Fruit fly (Drosophila melanogaster): ENCODE measurements around the gene tomb.

DNA sequence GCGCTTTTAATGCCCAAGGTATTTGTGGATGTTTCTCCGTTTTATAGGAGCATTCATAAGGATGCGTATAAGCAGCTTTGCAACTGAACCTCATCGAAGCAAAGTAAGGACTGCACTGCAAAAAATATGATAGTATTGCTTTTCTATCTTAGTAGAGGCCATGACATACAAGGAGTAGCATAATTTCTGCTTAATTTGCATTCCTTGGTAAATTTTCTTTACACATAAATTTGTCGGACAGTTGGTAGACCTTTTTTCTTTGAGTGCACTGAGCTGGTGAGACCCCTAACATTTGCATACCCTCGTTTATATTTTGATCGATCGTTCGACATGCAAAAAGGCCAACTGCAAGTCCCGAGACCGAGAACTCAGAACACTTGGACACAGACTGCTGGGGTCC, 43.6 kb downstream of the tomb start:
- TF ChIP-seq CG8478 (optimal IDR thresholded peaks at IDR 0.05): no peak
- TF ChIP-seq CTCF (optimal IDR thresholded peaks at IDR 0.05): no peak

Measured in S2 (cell line).